Worm (Caenorhabditis elegans) whole organism, L4 larva: ENCODE results near the gene F23F12.3.

Experiments used
- nhr-28 ChIP-seq: fragments of 150-350 bp; optimal IDR thresholded peaks from 2 replicates; lab custom pipeline; 2014; ENCODE audit warnings: missing biosample characterization, missing genetic modification characterization
- nhr-6 ChIP-seq: fragments of 150-350 bp; optimal IDR thresholded peaks from 2 replicates; lab custom pipeline; 2014; ENCODE audit warnings: missing biosample characterization, missing genetic modification characterization
- unc-62 ChIP-seq, 3 experiments: fragments of 150-350 bp in 1 of 3; sonication (generic microtip); optimal IDR thresholded peaks in 2 of 3; peaks in 1 of 3; 1 replicate in 1 of 3; 2 replicates in 2 of 3; lab custom pipeline; 2014 to 2017; ENCODE audit warnings: missing biosample characterization in 3 of 3, missing genetic modification characterization in 3 of 3, missing genetic modification reagents in 3 of 3, missing genotype in 1 of 3

- TF ChIP-seq nhr-6 (no peak), unc-62 (GFP tag; optimal IDR thresholded peaks at IDR 0.05 in 1 of 2; lab: Kevin White, UChicago) (no peak), unc-62 (tag; optimal IDR thresholded peaks at IDR 0.05; lab: Kevin White, UChicago) (no peak), nhr-28 (tag; lab: Kevin White, UChicago) (no peak)
Observed at ce11 chrIII:6478256-6479004, 21.9 kb upstream of the F23F12.3 start, which contains the start of gene zip-8.
